Fruit fly (Drosophila melanogaster): ENCODE results near the gene Kdsr.

dm6 chr3R:25247379-25247869 is 14.9 kb downstream of the Kdsr start, which contains the start of the genes RpS27 and Nup37:
- peak; percentile 80 for TF ChIP-seq gl (tag; optimal IDR thresholded peaks at IDR 0.05)
- TF ChIP-seq CG8301 (tag; optimal IDR thresholded peaks at IDR 0.05) = no peak
- peak; percentile 98 for TF ChIP-seq Snoo (tag; optimal IDR thresholded peaks at IDR 0.05)
- TF ChIP-seq EcR (GFP tag; optimal IDR thresholded peaks at IDR 0.05) = no peak
- peak; percentile 67 for TF ChIP-seq CG32121 (GFP tag; IDR thresholded peaks at IDR 0.05)
- peak; percentile 92 for TF ChIP-seq Pif1A (GFP tag; optimal IDR thresholded peaks at IDR 0.05)
- TF ChIP-seq CG15710 (tag; optimal IDR thresholded peaks at IDR 0.05) = peak; percentile 90
- TF ChIP-seq Pif1B (GFP tag; optimal IDR thresholded peaks at IDR 0.05) = no peak
- TF ChIP-seq CG12605 (GFP tag; IDR thresholded peaks at IDR 0.05) = peak; percentile 89
- TF ChIP-seq CG4496 (GFP tag; IDR thresholded peaks at IDR 0.05) = peak; percentile 97
- peak; percentile 87 for TF ChIP-seq rn (GFP tag; IDR thresholded peaks at IDR 0.05)
- TF ChIP-seq CG10348 (GFP tag; IDR thresholded peaks at IDR 0.05) = peak; percentile 32; the same call in 1 of the 2 replicates
